Fruit fly (Drosophila melanogaster) whole organism, larva: ENCODE measurements around the gene Scgbeta.

Experiments used
- noc ChIP-seq: fragments of 200-800 bp; sonication (Bioruptor generic); optimal IDR thresholded peaks from 3 replicates; lab custom pipeline; 2019; ENCODE audit warnings: missing biosample characterization, mild to moderate bottlenecking, missing genetic modification characterization, moderate library complexity

Scgbeta gene

DNA sequence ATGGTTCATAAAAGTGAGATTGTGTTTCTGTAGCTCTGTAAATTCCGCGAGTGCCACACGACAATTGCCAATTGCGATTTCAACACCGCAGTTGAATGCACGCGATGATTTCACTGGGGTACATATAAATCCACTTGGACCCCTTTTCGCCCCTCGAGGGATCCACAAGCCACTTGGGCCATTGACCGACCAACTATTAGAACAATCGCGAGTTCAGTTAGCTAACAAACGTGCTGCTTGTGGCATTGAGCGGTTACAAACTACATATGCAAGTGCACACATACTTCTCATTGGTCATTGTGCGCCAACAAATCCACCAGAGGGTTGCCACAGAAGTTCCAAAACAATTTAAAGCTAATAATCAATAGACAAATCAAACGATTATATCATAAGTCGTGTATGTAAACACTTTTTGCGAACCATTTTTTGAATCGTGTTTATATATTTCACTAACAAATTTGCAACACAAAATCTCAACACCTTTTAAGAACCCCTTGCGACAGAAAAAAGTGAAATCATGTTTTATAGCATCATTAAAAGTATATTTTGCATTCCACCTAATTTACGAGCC, 41.0 kb downstream of the Scgbeta start:
- TF ChIP-seq noc (tag; lab: Kevin White, UChicago), result no peak

DNA sequence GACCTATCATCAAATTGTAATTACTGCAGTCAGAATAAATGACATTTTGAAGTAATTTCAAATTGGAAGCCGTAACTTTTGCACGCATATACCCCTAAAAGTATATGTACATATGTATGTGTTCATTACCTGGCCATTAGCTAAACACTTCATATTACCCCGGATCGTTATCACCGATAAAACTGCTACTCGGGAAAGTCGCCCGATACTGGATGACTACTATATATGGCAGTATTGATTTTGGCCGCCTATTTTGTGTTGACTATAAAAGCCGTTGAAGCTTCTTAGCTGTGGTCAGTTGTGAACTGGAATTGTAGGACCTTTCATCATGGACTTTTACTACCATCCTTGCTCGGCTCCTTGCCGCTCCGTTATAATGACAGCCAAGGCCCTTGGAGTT, 42.5 kb downstream of the Scgbeta start, which contains the start of gene GstD8:
GstD8 (plus strand) TSS at position 301 of the 400 bp plus-strand sequence.
- no peak for TF ChIP-seq noc (tag; lab: Kevin White, UChicago)

DNA sequence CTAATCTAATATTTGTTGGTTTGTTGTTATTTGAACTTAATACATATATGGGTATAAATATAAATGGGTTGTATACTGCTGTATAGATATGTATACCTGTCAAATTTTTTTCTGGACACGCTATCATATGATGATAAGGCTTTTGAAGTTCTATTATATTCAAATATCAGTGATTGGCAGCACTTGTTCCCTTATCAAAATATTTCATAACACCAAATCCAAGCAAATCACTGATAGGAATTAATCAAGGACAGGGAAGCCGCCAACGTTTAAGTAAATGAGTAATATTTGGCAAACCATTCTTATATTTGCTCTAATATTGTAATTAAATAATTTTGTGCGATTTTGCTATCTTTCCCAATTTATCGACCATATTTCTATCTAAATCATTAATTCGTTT, 43.0 kb downstream of the Scgbeta start:
- TF ChIP-seq noc (tag; lab: Kevin White, UChicago), result no peak

DNA sequence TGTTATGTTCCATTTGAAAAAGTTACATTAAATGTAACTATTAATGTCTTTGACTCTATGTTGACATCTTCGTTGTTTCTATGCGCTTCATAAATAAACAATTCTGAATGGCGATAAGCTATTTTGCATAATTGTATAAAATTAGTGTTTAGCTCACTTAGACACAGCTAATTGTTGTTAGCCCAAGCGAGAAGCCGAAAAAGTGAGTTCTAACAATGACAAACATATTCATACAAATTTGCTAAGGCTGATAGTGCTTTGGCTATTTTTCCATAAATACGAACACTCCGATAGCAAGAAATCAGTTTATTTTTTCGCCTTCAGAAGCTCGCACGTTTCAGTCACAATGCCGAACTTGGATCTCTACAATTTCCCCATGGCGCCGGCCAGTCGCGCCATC, 44.0 kb downstream of the Scgbeta start, which contains the start of gene GstD7:
GstD7 (plus strand) TSS at position 301 of the 400 bp plus-strand sequence.
- TF ChIP-seq noc (tag; lab: Kevin White, UChicago), result no peak

DNA sequence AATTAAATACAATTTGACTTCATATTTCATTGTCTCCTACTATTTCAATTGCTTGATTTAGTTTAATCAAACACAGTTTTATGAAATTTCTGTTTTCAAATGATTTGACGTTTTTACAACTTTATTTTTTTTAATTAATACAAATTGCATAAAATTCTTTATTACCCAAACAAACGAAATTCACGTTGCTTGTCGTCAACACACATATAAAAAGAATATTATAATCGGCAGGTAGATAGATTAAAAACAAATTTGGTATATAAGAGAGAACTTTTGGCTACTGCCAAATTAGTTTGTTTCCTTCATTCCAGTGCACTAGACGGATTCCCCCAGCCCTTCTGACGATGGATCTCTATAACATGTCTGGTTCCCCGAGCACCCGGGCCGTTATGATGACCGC, 45.4 kb downstream of the Scgbeta start, which contains the start of gene GstD6:
GstD6 (plus strand) TSS at position 301 of the 400 bp plus-strand sequence.
- no peak for TF ChIP-seq noc (tag; lab: Kevin White, UChicago)

DNA sequence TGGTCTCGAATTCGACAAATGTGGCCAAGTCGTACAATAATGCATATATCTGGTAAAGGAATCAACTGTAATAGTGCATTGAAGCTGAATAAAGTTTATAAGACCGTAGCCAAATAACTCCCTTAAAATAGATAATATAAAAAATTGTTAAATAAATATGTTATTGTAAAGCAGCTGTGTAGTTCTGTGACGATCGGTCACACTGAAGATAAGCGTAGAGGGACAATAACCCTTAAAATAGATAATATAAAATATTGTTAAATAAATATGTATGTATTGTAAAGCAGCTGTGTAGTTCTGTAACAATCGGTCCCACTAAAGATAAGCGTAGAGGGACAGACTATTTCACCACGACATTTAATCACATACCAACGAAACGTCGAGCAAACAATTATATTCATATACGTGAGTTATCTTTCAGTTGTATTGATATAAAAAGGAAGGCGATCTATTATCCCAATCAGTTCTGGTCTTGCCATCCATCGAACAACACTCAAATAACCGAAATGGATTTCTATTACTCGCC, 46.9 kb downstream of the Scgbeta start, which contains the start of gene GstD5:
GstD5 (plus strand) TSS at position 476 of the 526 bp plus-strand sequence.
- TF ChIP-seq noc (tag; lab: Kevin White, UChicago), result no peak

DNA sequence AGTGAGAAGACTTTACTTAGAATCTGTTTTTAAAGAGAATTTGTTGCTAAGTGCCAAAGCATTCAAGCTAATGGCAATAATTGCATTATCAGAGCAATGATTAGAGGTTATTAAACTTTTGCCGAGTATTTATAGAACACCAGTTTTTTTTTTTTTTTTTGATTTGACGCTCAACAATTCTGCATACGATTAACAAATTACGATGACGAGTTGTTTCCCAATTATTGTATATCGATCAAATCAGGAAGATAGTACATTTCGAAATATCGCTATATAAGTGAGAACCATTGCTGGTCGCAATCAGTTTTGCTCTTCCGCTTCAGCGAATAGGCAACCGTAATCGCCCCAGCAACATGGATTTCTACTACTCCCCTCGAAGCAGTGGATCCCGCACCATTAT, 48.4 kb downstream of the Scgbeta start, which contains the start of gene GstD4:
GstD4 (plus strand) TSS at position 301 of the 400 bp plus-strand sequence.
- TF ChIP-seq noc (tag; lab: Kevin White, UChicago), result no peak

DNA sequence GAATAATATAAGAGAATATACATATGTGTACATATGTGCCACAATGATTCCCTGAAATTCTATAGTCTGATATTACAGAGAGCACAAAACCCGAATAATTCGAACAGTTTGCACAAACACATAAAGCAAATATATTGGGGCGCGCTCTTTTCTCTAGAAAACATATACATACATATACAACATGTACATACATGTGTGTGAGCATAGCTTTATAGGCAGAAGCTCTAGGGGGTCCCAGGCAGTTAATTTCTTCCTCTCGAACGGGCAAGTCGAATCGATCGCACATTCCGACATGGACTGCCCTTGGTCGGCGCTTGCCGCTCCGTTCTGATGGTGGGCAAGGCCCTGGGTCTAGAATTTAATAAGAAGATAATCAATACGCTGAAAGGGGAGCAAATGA, 49.4 kb downstream of the Scgbeta start, which contains the start of gene GstD3:
GstD3 (plus strand) TSS at position 269 of the 400 bp plus-strand sequence.
- TF ChIP-seq noc (tag; lab: Kevin White, UChicago), result no peak

DNA sequence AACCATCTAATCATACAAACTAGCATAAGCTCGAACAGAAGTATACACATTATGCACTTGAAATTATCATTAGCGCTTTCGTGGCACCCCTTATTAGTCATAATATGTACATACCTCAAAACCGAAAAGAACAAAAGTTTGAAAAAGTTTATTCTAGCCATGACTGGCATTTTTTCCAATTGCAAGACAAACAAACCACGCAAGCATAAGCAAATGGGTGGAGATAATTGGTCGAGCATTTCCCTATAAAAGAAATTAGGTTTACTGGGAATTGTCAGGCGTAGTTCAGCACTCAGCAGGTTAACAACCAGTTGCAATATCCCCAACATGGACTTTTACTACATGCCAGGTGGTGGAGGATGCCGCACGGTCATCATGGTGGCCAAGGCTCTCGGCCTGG, 50.6 kb downstream of the Scgbeta start, which contains the start of gene GstD2:
GstD2 (plus strand) TSS at position 301 of the 400 bp plus-strand sequence.
- TF ChIP-seq noc (tag; lab: Kevin White, UChicago), result no peak
